Worm (Caenorhabditis elegans): ENCODE results near the gene cka-2.
A peak's percentile ranks its signal among the peaks of the same experiment; 100 is the strongest.

Gene cka-2

ce11 chrX:4285669-4286174 is at the start of gene cka-2:
TSS of gene cka-2 (plus strand) at chrX:4286124.
- TF ChIP-seq fkh-2 (tag; optimal IDR thresholded peaks at IDR 0.05) (no peak), lin-15B (tag; optimal IDR thresholded peaks at IDR 0.05) (no peak), daf-12 (tag; optimal IDR thresholded peaks at IDR 0.05) (no peak), hmg-11 (tag; optimal IDR thresholded peaks at IDR 0.05) (no peak), fkh-10 (GFP tag; optimal IDR thresholded peaks at IDR 0.05) (peak; percentile 93), sea-2 (GFP tag; optimal IDR thresholded peaks at IDR 0.05) (no peak), nfya-1 (tag; optimal IDR thresholded peaks at IDR 0.05; ENCODE audit: insufficient read depth) (peak; percentile 39), nhr-43 (tag; optimal IDR thresholded peaks at IDR 0.05; ENCODE audit: poor library complexity, severe bottlenecking) (no peak), tbx-2 (tag; optimal IDR thresholded peaks at IDR 0.05) (no peak), nhr-67 (tag; optimal IDR thresholded peaks at IDR 0.05) (no peak), unc-62 (GFP tag; optimal IDR thresholded peaks at IDR 0.05) (no peak), pha-4 (tag; optimal IDR thresholded peaks at IDR 0.05) (no peak), ceh-28 (tag; optimal IDR thresholded peaks at IDR 0.05) (no peak)

- no peak for TF ChIP-seq lin-39 (tag; optimal IDR thresholded peaks at IDR 0.05)
- TF ChIP-seq fkh-10 (GFP tag; optimal IDR thresholded peaks at IDR 0.05): peak; percentile 45
- no peak for TF ChIP-seq nhr-25 (tag; optimal IDR thresholded peaks at IDR 0.05)
- TF ChIP-seq lsy-12 (tag; optimal IDR thresholded peaks at IDR 0.05): no peak
Measured at ce11 chrX:4238971-4239370, 47.0 kb upstream of the cka-2 start.

- TF ChIP-seq tbx-2 (tag; optimal IDR thresholded peaks at IDR 0.05) (no peak), elt-2 (tag; optimal IDR thresholded peaks at IDR 0.05) (peak; percentile 42), hmg-11 (tag; optimal IDR thresholded peaks at IDR 0.05) (no peak), nhr-43 (tag; optimal IDR thresholded peaks at IDR 0.05; ENCODE audit: poor library complexity, severe bottlenecking) (peak; percentile 38), mml-1 (tag; optimal IDR thresholded peaks at IDR 0.05) (no peak), lin-15B (tag; optimal IDR thresholded peaks at IDR 0.05) (no peak), jun-1 (tag; optimal IDR thresholded peaks at IDR 0.05) (peak; percentile 58), eor-1 (tag; optimal IDR thresholded peaks at IDR 0.05) (no peak), pqm-1 (tag; optimal IDR thresholded peaks at IDR 0.05) (peak; percentile 37), pha-4 (tag; optimal IDR thresholded peaks at IDR 0.05) (peak; percentile 9), fos-1 (tag; optimal IDR thresholded peaks at IDR 0.05) (no peak), nfya-1 (tag; optimal IDR thresholded peaks at IDR 0.05; ENCODE audit: insufficient read depth) (no peak), ztf-4 (tag; optimal IDR thresholded peaks at IDR 0.05) (no peak), elt-1 (tag; optimal IDR thresholded peaks at IDR 0.05) (no peak)
Measured at ce11 chrX:4244489-4245123, 41.3 kb upstream of the cka-2 start.

- TF ChIP-seq elt-1 (tag; optimal IDR thresholded peaks at IDR 0.05) (peak; percentile 28), nhr-43 (tag; optimal IDR thresholded peaks at IDR 0.05; ENCODE audit: poor library complexity, severe bottlenecking) (no peak), pha-4 (tag; optimal IDR thresholded peaks at IDR 0.05) (peak; percentile 42), elt-2 (tag; optimal IDR thresholded peaks at IDR 0.05) (peak; percentile 89), R02D3.7 (tag; optimal IDR thresholded peaks at IDR 0.05) (no peak), pqm-1 (tag; optimal IDR thresholded peaks at IDR 0.05) (peak; percentile 91)
Measured at ce11 chrX:4245124-4245523, 40.8 kb upstream of the cka-2 start.

ce11 chrX:4246237-4246697 is 39.7 kb upstream of the cka-2 start:
- no peak for TF ChIP-seq ztf-11 (tag; optimal IDR thresholded peaks at IDR 0.05)
- TF ChIP-seq eor-1 (tag; optimal IDR thresholded peaks at IDR 0.05): no peak
- TF ChIP-seq nhr-67 (tag; optimal IDR thresholded peaks at IDR 0.05): no peak
- TF ChIP-seq unc-39 (tag; optimal IDR thresholded peaks at IDR 0.05): no peak
- no peak for TF ChIP-seq nhr-11 (tag; optimal IDR thresholded peaks at IDR 0.05)
- TF ChIP-seq fkh-10 (GFP tag; optimal IDR thresholded peaks at IDR 0.05): no peak
- TF ChIP-seq hmg-11 (tag; optimal IDR thresholded peaks at IDR 0.05): no peak
- TF ChIP-seq aly-2 (tag; optimal IDR thresholded peaks at IDR 0.05): no peak
- TF ChIP-seq jun-1 (tag; optimal IDR thresholded peaks at IDR 0.05): no peak
- TF ChIP-seq nhr-43 (tag; optimal IDR thresholded peaks at IDR 0.05; ENCODE audit: poor library complexity, severe bottlenecking): peak; percentile 68
- TF ChIP-seq fos-1 (tag; optimal IDR thresholded peaks at IDR 0.05): no peak
- TF ChIP-seq R02D3.7 (tag; optimal IDR thresholded peaks at IDR 0.05): no peak
- TF ChIP-seq nfya-1 (tag; optimal IDR thresholded peaks at IDR 0.05; ENCODE audit: insufficient read depth): peak; percentile 38
- TF ChIP-seq ceh-82 (tag; optimal IDR thresholded peaks at IDR 0.05): no peak
- TF ChIP-seq elt-2 (tag; optimal IDR thresholded peaks at IDR 0.05): peak; percentile 53
- peak; percentile 71 for TF ChIP-seq pqm-1 (tag; optimal IDR thresholded peaks at IDR 0.05)
- TF ChIP-seq ama-1 (optimal IDR thresholded peaks at IDR 0.05): peak; percentile 95
- peak; percentile 2 for TF ChIP-seq lsy-12 (tag; optimal IDR thresholded peaks at IDR 0.05)
- TF ChIP-seq elt-3 (tag; optimal IDR thresholded peaks at IDR 0.05): no peak
- no peak for TF ChIP-seq egl-27 (tag; optimal IDR thresholded peaks at IDR 0.05)
- TF ChIP-seq fkh-2 (tag; optimal IDR thresholded peaks at IDR 0.05): no peak
- TF ChIP-seq nhr-25 (tag; optimal IDR thresholded peaks at IDR 0.05): peak; percentile 43
- TF ChIP-seq egl-5 (tag; optimal IDR thresholded peaks at IDR 0.05): no peak
- no peak for TF ChIP-seq mml-1 (tag; optimal IDR thresholded peaks at IDR 0.05)
- peak; percentile 17 for TF ChIP-seq pha-4 (tag; optimal IDR thresholded peaks at IDR 0.05)
- TF ChIP-seq elt-1 (tag; optimal IDR thresholded peaks at IDR 0.05): no peak
- TF ChIP-seq skn-1 (tag; optimal IDR thresholded peaks at IDR 0.05): no peak
- no peak for TF ChIP-seq ZK546.5 (tag; optimal IDR thresholded peaks at IDR 0.05)
- TF ChIP-seq nhr-12 (tag; optimal IDR thresholded peaks at IDR 0.05): no peak
